Worm (Caenorhabditis elegans) whole organism, L1 larva: Measurements from ENCODE around the gene T09A5.14.

Source experiments
- C04F5.9 ChIP-seq: sonication (generic microtip); optimal IDR thresholded peaks from 2 replicates; lab custom pipeline; 2016; ENCODE audit warnings: missing genetic modification characterization, missing compliant biosample characterization
- C34B4.2 ChIP-seq: sonication (generic microtip); optimal IDR thresholded peaks from 2 replicates; lab custom pipeline; 2017; ENCODE audit warnings: mild to moderate bottlenecking, missing genetic modification characterization, missing compliant biosample characterization
- alr-1 ChIP-seq: fragments of 200-800 bp; sonication (Bioruptor generic); optimal IDR thresholded peaks from 2 replicates; lab custom pipeline; 2018; ENCODE audit warnings: borderline replicate concordance, mild to moderate bottlenecking, missing genetic modification characterization, missing compliant biosample characterization
- aly-2 ChIP-seq: fragments of 150-350 bp; optimal IDR thresholded peaks from 2 replicates; lab custom pipeline; 2014; ENCODE audit warnings: missing biosample characterization, missing genetic modification characterization
- ama-1 ChIP-seq: fragments of 150-350 bp; optimal IDR thresholded peaks from 2 replicates; lab custom pipeline; 2014
- blmp-1 ChIP-seq: fragments of 150-350 bp; optimal IDR thresholded peaks from 2 replicates; lab custom pipeline; 2014; ENCODE audit warnings: missing biosample characterization, missing genetic modification characterization
- ceh-8 ChIP-seq: fragments of 200-800 bp; sonication (Bioruptor generic); optimal IDR thresholded peaks from 2 replicates; lab custom pipeline; 2018; ENCODE audit warnings: mild to moderate bottlenecking, missing genetic modification characterization, moderate library complexity, missing compliant biosample characterization
- dpl-1 ChIP-seq, 3 experiments: fragments of 150-350 bp in 2 of 3; sonication (generic microtip) in 1 of 3; optimal IDR thresholded peaks; 2 replicates each; lab custom pipeline; 2014 to 2017; ENCODE audit warnings: missing biosample characterization in 3 of 3, missing genetic modification characterization in 3 of 3, missing genetic modification reagents in 3 of 3
- efl-1 ChIP-seq, 4 experiments: fragments of 150-350 bp; optimal IDR thresholded peaks in 3 of 4; peaks in 1 of 4; 1 replicate in 1 of 4; 2 replicates in 3 of 4; lab custom pipeline; 2014; ENCODE audit warnings: missing biosample characterization in 2 of 4, missing genetic modification characterization in 2 of 4, missing genetic modification reagents in 2 of 4
- lin-35 ChIP-seq, 2 experiments: fragments of 150-350 bp; optimal IDR thresholded peaks; 2 replicates each; lab custom pipeline; 2014; ENCODE audit warnings: missing biosample characterization in 2 of 2, missing genetic modification characterization in 2 of 2, missing genetic modification reagents in 2 of 2
- lsy-2 ChIP-seq, 2 experiments: fragments of 150-350 bp; optimal IDR thresholded peaks; 2 replicates each; lab custom pipeline; 2014; ENCODE audit warnings: missing biosample characterization in 2 of 2, missing genetic modification characterization in 2 of 2
- mef-2 ChIP-seq: fragments of 150-350 bp; optimal IDR thresholded peaks from 2 replicates; lab custom pipeline; 2014; ENCODE audit warnings: missing biosample characterization, missing genetic modification characterization
- nhr-20 ChIP-seq: sonication (generic microtip); optimal IDR thresholded peaks from 2 replicates; lab custom pipeline; 2016; ENCODE audit warnings: mild to moderate bottlenecking, missing genetic modification characterization, missing compliant biosample characterization
- nhr-28 ChIP-seq: fragments of 150-350 bp; optimal IDR thresholded peaks from 2 replicates; lab custom pipeline; 2014; ENCODE audit warnings: missing biosample characterization, missing genetic modification characterization
- nhr-71 ChIP-seq: sonication (generic microtip); optimal IDR thresholded peaks from 2 replicates; lab custom pipeline; 2016; ENCODE audit warnings: mild to moderate bottlenecking, missing genetic modification characterization, moderate library complexity, missing compliant biosample characterization
- pqm-1 ChIP-seq: sonication (generic microtip); optimal IDR thresholded peaks from 3 replicates; lab custom pipeline; 2017; ENCODE audit warnings: missing biosample characterization, missing genetic modification characterization
- skn-1 ChIP-seq: fragments of 150-350 bp; optimal IDR thresholded peaks from 2 replicates; lab custom pipeline; 2014; ENCODE audit warnings: missing biosample characterization, missing genetic modification characterization
- snu-23 ChIP-seq: sonication (generic microtip); optimal IDR thresholded peaks from 2 replicates; lab custom pipeline; 2016; ENCODE audit warnings: missing genetic modification characterization, missing compliant biosample characterization
- sup-37 ChIP-seq: fragments of 200-800 bp; sonication (Bioruptor generic); optimal IDR thresholded peaks from 2 replicates; lab custom pipeline; 2018; ENCODE audit warnings: mild to moderate bottlenecking, missing genetic modification characterization, missing compliant biosample characterization
- tbx-2 ChIP-seq: sonication (generic microtip); optimal IDR thresholded peaks from 2 replicates; lab custom pipeline; 2016; ENCODE audit warnings: missing genetic modification characterization, missing compliant biosample characterization
- ztf-11 ChIP-seq, 2 experiments: sonication (generic microtip); optimal IDR thresholded peaks; 2 replicates each; lab custom pipeline; 2016 to 2017; ENCODE audit warnings: missing genetic modification characterization in 2 of 2, missing biosample characterization in 1 of 2, missing compliant biosample characterization in 1 of 2

The T09A5.14 gene

ce11 chrII:7873843-7874372, 41.8 kb downstream of the T09A5.14 start, which contains the start of gene T01H3.3 (continued):
- TF ChIP-seq snu-23 (GFP tag; lab: Kevin White, UChicago) (peak; percentile 73), nhr-28 (tag; lab: Kevin White, UChicago) (no peak), lsy-2 (tag; optimal IDR thresholded peaks at IDR 0.05; lab: Kevin White, UChicago) (peak; percentile 68 to 87), ztf-11 (tag; optimal IDR thresholded peaks at IDR 0.05; lab: Kevin White, UChicago) (no peak), skn-1 (tag; lab: Kevin White, UChicago) (peak; percentile 25), alr-1 (tag; lab: Kevin White, UChicago) (no peak), pqm-1 (no peak), aly-2 (tag; lab: Kevin White, UChicago) (no peak), sup-37 (no peak), ceh-8 (GFP tag; lab: Kevin White, UChicago) (no peak)

ce11 chrII:7877744-7878468, 45.8 kb downstream of the T09A5.14 start, which contains the start of gene T01H3.2:
Gene T01H3.2 (minus strand): TSS chrII:7877994.
- TF ChIP-seq snu-23 (GFP tag; lab: Kevin White, UChicago) = peak; percentile 2
- no peak for TF ChIP-seq ama-1
- TF ChIP-seq C34B4.2 (tag; lab: Kevin White, UChicago) = no peak
- TF ChIP-seq efl-1 (optimal IDR thresholded peaks at IDR 0.05; lab: Kevin White, UChicago) = no peak
- TF ChIP-seq efl-1 (GFP tag; optimal IDR thresholded peaks at IDR 0.05 in 1 of 2; lab: Kevin White, UChicago) = peak in 1 of 2 experiments; percentile 86
- TF ChIP-seq nhr-71 (tag; lab: Kevin White, UChicago) = peak; percentile 41

ce11 chrII:7879266-7879718, 47.1 kb downstream of the T09A5.14 start, which contains the start of the genes vha-4 and T01H3.5:
Gene vha-4 (minus strand): TSS chrII:7879316.
Gene T01H3.5 (plus strand): TSS chrII:7879616.
- peak; percentile 6 for TF ChIP-seq snu-23 (GFP tag; lab: Kevin White, UChicago)
- peak in 1 of 2 experiments; percentile 21 for TF ChIP-seq lsy-2 (tag; optimal IDR thresholded peaks at IDR 0.05; lab: Kevin White, UChicago)
- TF ChIP-seq dpl-1 (GFP tag; optimal IDR thresholded peaks at IDR 0.05; lab: Kevin White, UChicago) = peak in 1 of 3 experiments; percentile 23
- TF ChIP-seq lin-35 (GFP tag; optimal IDR thresholded peaks at IDR 0.05; lab: Kevin White, UChicago) = peak in 1 of 2 experiments; percentile 5
- no peak for TF ChIP-seq nhr-28 (tag; lab: Kevin White, UChicago)

- no peak for TF ChIP-seq blmp-1 (tag; lab: Kevin White, UChicago)
- no peak for TF ChIP-seq tbx-2 (tag; lab: Kevin White, UChicago)
- TF ChIP-seq mef-2 (tag; lab: Kevin White, UChicago) = no peak
- no peak for TF ChIP-seq nhr-20 (tag; lab: Kevin White, UChicago)
- peak in 1 of 2 experiments; percentile 46 for TF ChIP-seq lsy-2 (tag; optimal IDR thresholded peaks at IDR 0.05; lab: Kevin White, UChicago)
- TF ChIP-seq C04F5.9 (tag; lab: Kevin White, UChicago) = no peak
These were observed 48.3 kb downstream of the T09A5.14 start, which contains the start of gene perm-1 for ce11 chrII:7880373-7880862. Gene perm-1 (plus strand): TSS chrII:7880812.
